Worm (Caenorhabditis elegans): ENCODE results near the gene idpc-5.

- TF ChIP-seq nhr-11 (tag; optimal IDR thresholded peaks at IDR 0.05) (no peak), ama-1 (optimal IDR thresholded peaks at IDR 0.05) (no peak), duxl-1 (tag; optimal IDR thresholded peaks at IDR 0.05; ENCODE audit: poor library complexity) (no peak), vab-7 (GFP tag; IDR thresholded peaks at IDR 0.05) (no peak), nhr-237 (tag; optimal IDR thresholded peaks at IDR 0.05) (no peak), ces-1 (GFP tag; optimal IDR thresholded peaks at IDR 0.05) (no peak), daf-12 (tag; optimal IDR thresholded peaks at IDR 0.05) (no peak), F49E8.2 (tag; optimal IDR thresholded peaks at IDR 0.05; ENCODE audit: borderline replicate concordance) (no peak), snpc-4 (tag; optimal IDR thresholded peaks at IDR 0.05) (no peak)
Observed at ce11 chrV:9620417-9620816, 2.3 kb downstream of the idpc-5 start.

Data from whole organism, L4 larva.